Fruit fly (Drosophila melanogaster) whole organism: Measurements from ENCODE around the gene CG9328.

ENCODE experiments used
- CG8478 ChIP-seq: fragments of >200 bp; optimal IDR thresholded peaks from 2 replicates; lab custom pipeline; 2018; ENCODE audit warnings: inconsistent platforms
- Dll ChIP-seq: fragments of >200 bp; optimal IDR thresholded peaks from 2 replicates; lab custom pipeline; 2017
- pan ChIP-seq: fragments of >200 bp; optimal IDR thresholded peaks from 2 replicates; lab custom pipeline; 2017
- psq ChIP-seq: fragments of >200 bp; optimal IDR thresholded peaks from 2 replicates; lab custom pipeline; 2017
- usp ChIP-seq: fragments of >200 bp; optimal IDR thresholded peaks from 2 replicates; lab custom pipeline; 2017; ENCODE audit warnings: missing biosample characterization, missing genetic modification characterization, mixed read lengths

DNA sequence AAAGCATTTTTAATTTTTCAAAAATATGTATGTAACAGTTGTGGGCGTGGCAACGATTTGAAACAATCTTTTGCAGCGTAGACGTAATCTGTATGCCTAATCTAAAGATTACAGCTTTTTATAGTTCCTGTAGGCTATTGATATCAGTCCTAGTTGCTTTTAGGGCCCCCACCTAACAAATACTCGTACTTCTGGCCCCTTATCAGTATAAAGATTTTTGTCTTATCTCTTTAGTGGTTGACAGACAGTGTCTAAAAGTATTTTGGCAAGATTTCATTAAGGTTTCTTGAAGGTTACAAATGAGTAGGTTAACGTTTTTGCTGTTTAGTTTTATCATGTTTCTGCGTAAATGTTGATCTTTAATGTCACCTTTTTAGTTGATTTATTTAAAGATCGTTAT is 31.2 kb downstream of the CG9328 start:
- no peak for TF ChIP-seq psq
- no peak for TF ChIP-seq CG8478 (lab: Kevin White, UChicago)
- no peak for TF ChIP-seq pan (lab: Kevin White, UChicago)
- TF ChIP-seq Dll (lab: Kevin White, UChicago) = no peak
- TF ChIP-seq usp = no peak
